Worm (Caenorhabditis elegans) whole organism, L3 larva: ENCODE measurements around the gene ZK228.4.

ENCODE experiments used
- nhr-28 ChIP-seq: fragments of 150-350 bp; optimal IDR thresholded peaks from 2 replicates; lab custom pipeline; 2014; ENCODE audit warnings: missing biosample characterization, missing genetic modification characterization
- nhr-77 ChIP-seq: fragments of 150-350 bp; optimal IDR thresholded peaks from 2 replicates; lab custom pipeline; 2014; ENCODE audit warnings: missing biosample characterization, missing genetic modification characterization

ce11 chrV:18476090-18476489 lies 13.5 kb downstream of the ZK228.4 start, which contains the start of gene srh-179:
- TF ChIP-seq nhr-77 (no peak), nhr-28 (tag; lab: Kevin White, UChicago) (no peak)
